Worm (Caenorhabditis elegans) whole organism, L2 larva: ENCODE data around the gene C01G5.7.

ENCODE experiments used
- alr-1 ChIP-seq: fragments of 150-350 bp; optimal IDR thresholded peaks from 2 replicates; lab custom pipeline; 2014; ENCODE audit warnings: missing biosample characterization, missing genetic modification characterization
- elt-3 ChIP-seq: sonication (generic microtip); optimal IDR thresholded peaks from 2 replicates; lab custom pipeline; 2017; ENCODE audit warnings: missing biosample characterization, missing genetic modification characterization
- lin-39 ChIP-seq: fragments of 150-350 bp; optimal IDR thresholded peaks from 2 replicates; lab custom pipeline; 2014; ENCODE audit warnings: missing biosample characterization, missing genetic modification reagents, missing genetic modification characterization
- unc-39 ChIP-seq: fragments of 150-350 bp; optimal IDR thresholded peaks from 2 replicates; lab custom pipeline; 2014; ENCODE audit warnings: missing biosample characterization, missing genetic modification characterization
- zag-1 ChIP-seq: fragments of 150-350 bp; optimal IDR thresholded peaks from 2 replicates; lab custom pipeline; 2014; ENCODE audit warnings: missing biosample characterization, missing genetic modification characterization
- ztf-11 ChIP-seq: sonication (generic microtip); optimal IDR thresholded peaks from 2 replicates; lab custom pipeline; 2017; ENCODE audit warnings: missing biosample characterization, missing genetic modification characterization

ce11 chrIV:6502725-6503124 lies 15.2 kb upstream of the C01G5.7 start:
- no peak for TF ChIP-seq lin-39
- no peak for TF ChIP-seq elt-3
- no peak for TF ChIP-seq zag-1 (tag; lab: Kevin White, UChicago)
- TF ChIP-seq unc-39, result no peak
- TF ChIP-seq alr-1 (tag; lab: Kevin White, UChicago), result no peak
- no peak for TF ChIP-seq ztf-11
